Worm (Caenorhabditis elegans) whole organism, L1 larva: ENCODE data around the gene icln-1.

Experiments
- ceh-8 ChIP-seq: fragments of 200-800 bp; sonication (Bioruptor generic); optimal IDR thresholded peaks from 2 replicates; lab custom pipeline; 2018; ENCODE audit warnings: mild to moderate bottlenecking, missing genetic modification characterization, moderate library complexity, missing compliant biosample characterization
- elt-2 ChIP-seq: sonication (generic microtip); optimal IDR thresholded peaks from 2 replicates; lab custom pipeline; 2016; ENCODE audit warnings: missing genetic modification characterization, mild to moderate bottlenecking, inconsistent platforms, missing compliant biosample characterization, missing genetic modification reagents
- fkh-10 ChIP-seq: sonication (generic microtip); optimal IDR thresholded peaks from 2 replicates; lab custom pipeline; 2017; ENCODE audit warnings: missing biosample characterization, missing genetic modification reagents, missing genetic modification characterization
- lin-13 ChIP-seq: fragments of 150-350 bp; optimal IDR thresholded peaks from 2 replicates; lab custom pipeline; 2014; ENCODE audit warnings: missing biosample characterization, missing genetic modification reagents, missing genetic modification characterization
- mep-1 ChIP-seq: fragments of 150-350 bp; optimal IDR thresholded peaks from 2 replicates; lab custom pipeline; 2014; ENCODE audit warnings: missing biosample characterization, missing genetic modification characterization
- nhr-11 ChIP-seq: fragments of 150-350 bp; optimal IDR thresholded peaks from 2 replicates; lab custom pipeline; 2014; ENCODE audit warnings: missing biosample characterization, missing genetic modification characterization
- nhr-237 ChIP-seq: fragments of 150-350 bp; optimal IDR thresholded peaks from 2 replicates; lab custom pipeline; 2014; ENCODE audit warnings: missing biosample characterization, missing genetic modification characterization
- nhr-28 ChIP-seq: fragments of 150-350 bp; optimal IDR thresholded peaks from 2 replicates; lab custom pipeline; 2014; ENCODE audit warnings: missing biosample characterization, missing genetic modification characterization
- nhr-77 ChIP-seq: fragments of 150-350 bp; optimal IDR thresholded peaks from 2 replicates; lab custom pipeline; 2014; ENCODE audit warnings: missing biosample characterization, missing genetic modification characterization
- unc-130 ChIP-seq: fragments of 150-350 bp; optimal IDR thresholded peaks from 2 replicates; lab custom pipeline; 2017; ENCODE audit warnings: missing biosample characterization, missing genetic modification characterization, inconsistent platforms
- unc-62 ChIP-seq: fragments of 150-350 bp; optimal IDR thresholded peaks from 2 replicates; lab custom pipeline; 2014; ENCODE audit warnings: missing biosample characterization, missing genetic modification reagents, missing genetic modification characterization
- zag-1 ChIP-seq: fragments of 150-350 bp; optimal IDR thresholded peaks from 2 replicates; lab custom pipeline; 2014; ENCODE audit warnings: missing biosample characterization, missing genetic modification characterization

DNA sequence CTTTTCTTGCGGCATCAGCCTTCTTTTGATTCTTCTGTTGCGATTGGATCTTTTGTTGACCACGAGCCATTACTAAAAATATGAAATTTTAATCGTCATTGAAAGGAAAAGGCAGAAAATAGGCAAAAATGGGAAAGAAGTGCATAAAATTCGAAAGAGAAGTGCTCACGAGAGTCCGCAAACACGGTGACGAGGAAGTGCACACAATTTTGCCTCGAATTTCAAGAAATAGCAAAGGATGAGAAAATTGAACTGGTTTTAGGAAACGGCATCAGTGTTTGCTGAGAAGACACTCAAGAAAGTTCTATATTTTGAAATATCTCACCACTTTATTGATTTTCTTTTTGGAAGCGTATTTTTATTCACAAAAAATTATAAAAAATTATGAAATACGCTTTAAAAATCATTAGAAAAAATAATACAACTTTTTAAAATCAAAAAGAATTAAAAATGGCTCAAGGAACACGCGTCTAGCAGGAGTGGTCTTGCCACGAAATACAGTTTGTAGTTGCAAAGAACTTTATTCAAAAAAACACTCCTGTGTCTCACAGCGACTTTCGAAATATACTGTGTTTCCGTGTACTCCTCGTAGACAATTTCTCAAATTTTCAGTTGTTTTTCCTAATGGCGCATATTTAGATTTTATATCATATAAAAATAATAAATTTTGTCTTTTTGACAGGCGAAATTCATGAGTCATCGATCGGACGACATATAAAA lies 867 bp upstream of the icln-1 start, which contains the start of the genes znf-706 and cpna-3:
- peak; percentile 43 for TF ChIP-seq mep-1 (tag; lab: Kevin White, UChicago)
- no peak for TF ChIP-seq unc-130
- no peak for TF ChIP-seq zag-1 (tag; lab: Kevin White, UChicago)
- TF ChIP-seq fkh-10: no peak
- no peak for TF ChIP-seq elt-2 (tag; lab: Kevin White, UChicago)
- no peak for TF ChIP-seq nhr-237 (tag; lab: Kevin White, UChicago)
- TF ChIP-seq nhr-11 (tag; lab: Kevin White, UChicago): no peak
- no peak for TF ChIP-seq ceh-8
- no peak for TF ChIP-seq unc-62 (GFP tag; lab: Kevin White, UChicago)
- TF ChIP-seq nhr-28 (tag; lab: Kevin White, UChicago): no peak
- TF ChIP-seq nhr-77 (tag; lab: Kevin White, UChicago): no peak
- no peak for TF ChIP-seq lin-13 (GFP tag; lab: Kevin White, UChicago)
